Worm (Caenorhabditis elegans) whole organism, L4 larva: Measurements from ENCODE around the gene mlt-7.

ENCODE experiments used
- dmd-6 ChIP-seq: fragments of 200-800 bp; sonication (Bioruptor generic); IDR thresholded peaks from 2 replicates; pipeline ENCODE4 v1.3.6; 2022; ENCODE audit warnings: missing genetic modification reagents, missing genetic modification characterization, missing compliant biosample characterization
- lin-13 ChIP-seq: fragments of 150-350 bp; optimal IDR thresholded peaks from 2 replicates; lab custom pipeline; 2014; ENCODE audit warnings: missing biosample characterization, missing genetic modification reagents, missing genetic modification characterization
- mdl-1 ChIP-seq, 2 experiments: fragments of 150-350 bp in 1 of 2; sonication (generic microtip) in 1 of 2; optimal IDR thresholded peaks; 2 replicates each; lab custom pipeline; 2014 to 2017; ENCODE audit warnings: missing biosample characterization in 2 of 2, missing genetic modification characterization in 2 of 2
- nhr-76 ChIP-seq: fragments of 150-350 bp; optimal IDR thresholded peaks from 2 replicates; lab custom pipeline; 2014; ENCODE audit warnings: missing biosample characterization, missing genetic modification characterization
- nhr-77 ChIP-seq: fragments of 150-350 bp; optimal IDR thresholded peaks from 2 replicates; lab custom pipeline; 2014; ENCODE audit warnings: missing biosample characterization, missing genetic modification characterization
- sdz-12 ChIP-seq: fragments of 200-800 bp; sonication (Bioruptor generic); optimal IDR thresholded peaks from 2 replicates; lab custom pipeline; 2018; ENCODE audit warnings: mild to moderate bottlenecking, missing genetic modification characterization, missing compliant biosample characterization
- zfp-3 ChIP-seq: fragments of 200-800 bp; sonication (Bioruptor generic); conservative IDR thresholded peaks from 2 replicates; pipeline ENCODE4 v1.3.6; 2022; ENCODE audit warnings: missing genetic modification reagents, missing genetic modification characterization, missing compliant biosample characterization
- zip-11 ChIP-seq: fragments of 200-800 bp; sonication (Bioruptor generic); IDR thresholded peaks from 2 replicates; pipeline ENCODE4 v1.3.6; 2022; ENCODE audit warnings: missing genetic modification characterization, missing compliant biosample characterization

DNA sequence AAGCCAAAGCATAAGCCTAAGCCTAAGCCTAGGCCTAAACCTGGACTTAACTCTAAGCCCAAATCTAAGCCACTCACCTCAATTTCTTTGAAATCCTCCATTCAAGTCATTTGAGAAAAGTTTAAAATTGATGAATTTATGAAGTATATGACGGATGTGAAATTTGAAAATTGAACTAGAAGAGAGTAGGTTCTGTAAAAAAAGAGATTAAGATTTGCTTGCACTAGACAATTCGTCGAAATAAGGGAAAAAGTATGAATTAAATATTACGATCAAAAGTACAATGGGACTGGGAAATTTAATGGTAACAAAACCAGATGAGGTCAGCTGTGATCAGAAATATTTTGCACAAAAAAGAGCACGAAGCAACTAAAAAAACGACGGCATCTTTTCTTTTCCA is 60.2 kb downstream of the mlt-7 start, which contains the start of gene twk-2:
- TF ChIP-seq mdl-1 (tag; optimal IDR thresholded peaks at IDR 0.05; lab: Kevin White, UChicago): no peak
- no peak for TF ChIP-seq zip-11
- no peak for TF ChIP-seq sdz-12 (GFP tag; lab: Kevin White, UChicago)
- no peak for TF ChIP-seq dmd-6 (GFP tag; lab: Robert Waterston, UW)
- no peak for TF ChIP-seq nhr-77 (tag; lab: Kevin White, UChicago)
- TF ChIP-seq zfp-3 (GFP tag; lab: Robert Waterston, UW): no peak
- TF ChIP-seq nhr-76: no peak
- no peak for TF ChIP-seq lin-13 (GFP tag; lab: Kevin White, UChicago)
